Worm (Caenorhabditis elegans): ENCODE results near the gene F42E8.1.

DNA sequence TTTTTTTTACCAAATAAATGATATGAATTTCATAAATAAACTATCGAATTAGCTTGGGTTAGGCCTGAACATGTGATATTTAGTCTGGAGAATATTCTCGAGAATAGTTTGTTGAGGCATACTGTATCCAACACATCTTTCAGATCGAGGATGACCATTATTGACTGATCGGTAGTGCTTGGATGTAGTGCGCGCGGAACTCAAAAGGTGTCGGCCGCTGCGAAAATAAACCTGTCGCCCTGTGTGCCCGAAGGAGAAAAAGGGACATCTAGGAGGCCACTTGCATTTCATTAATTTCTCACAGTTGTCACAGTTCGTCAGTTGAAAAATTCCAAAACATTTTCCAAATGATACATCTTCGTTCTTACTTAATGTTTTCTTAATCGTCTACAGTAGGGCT, 2.2 kb downstream of the F42E8.1 start:
- TF ChIP-seq ztf-23 (GFP tag; IDR thresholded peaks at IDR 0.05) (no peak), ref-1 (GFP tag; conservative IDR thresholded peaks at IDR 0.05) (no peak), cog-1 (tag; optimal IDR thresholded peaks at IDR 0.05) (no peak), T22C8.4 (GFP tag; IDR thresholded peaks at IDR 0.05) (no peak), med-1 (GFP tag; optimal IDR thresholded peaks at IDR 0.05; ENCODE audit: insufficient read depth) (no peak), tab-1 (GFP tag; IDR thresholded peaks at IDR 0.05) (no peak), flt-1 (GFP tag; IDR thresholded peaks at IDR 0.05) (no peak), ztf-29 (GFP tag; IDR thresholded peaks at IDR 0.05) (no peak)
